Fruit fly (Drosophila melanogaster): Measurements from ENCODE around the gene CG11249.

DNA sequence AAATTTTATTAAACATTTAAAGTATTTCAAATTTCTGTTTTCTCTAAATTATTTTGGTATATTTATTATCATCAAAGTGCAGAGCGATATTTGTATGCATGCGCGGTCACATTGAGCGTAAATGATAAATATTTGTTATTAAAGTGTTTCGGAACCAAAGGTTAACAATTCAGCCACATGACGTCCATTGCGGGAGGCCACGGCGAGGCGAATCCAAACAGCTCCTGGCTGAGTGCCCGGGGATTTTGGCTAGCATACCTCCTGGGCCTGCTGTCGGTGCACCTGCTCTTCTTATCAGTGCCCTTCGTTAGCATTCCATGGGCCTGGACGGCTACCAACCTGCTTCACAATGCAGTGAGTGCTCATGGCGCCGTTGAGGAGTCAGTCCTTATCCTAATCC, 36.7 kb upstream of the CG11249 start, which contains the start of gene ORMDL:
- TF ChIP-seq Hr38 (GFP tag; optimal IDR thresholded peaks at IDR 0.05): no peak
- TF ChIP-seq Smox (GFP tag; optimal IDR thresholded peaks at IDR 0.05): no peak
- TF ChIP-seq CG16779 (tag; optimal IDR thresholded peaks at IDR 0.05): no peak
- TF ChIP-seq CG3919 (GFP tag; optimal IDR thresholded peaks at IDR 0.05): no peak
- TF ChIP-seq Met (GFP tag; optimal IDR thresholded peaks at IDR 0.05): no peak
- no peak for TF ChIP-seq CG32006 (GFP tag; optimal IDR thresholded peaks at IDR 0.05)
- no peak for TF ChIP-seq OdsH (GFP tag; optimal IDR thresholded peaks at IDR 0.05)
- TF ChIP-seq pdm3 (GFP tag; optimal IDR thresholded peaks at IDR 0.05): no peak
- no peak for TF ChIP-seq Lpt (GFP tag; optimal IDR thresholded peaks at IDR 0.05)
- TF ChIP-seq vri (GFP tag; optimal IDR thresholded peaks at IDR 0.05): no peak
- TF ChIP-seq CG6854 (GFP tag; optimal IDR thresholded peaks at IDR 0.05): no peak
- no peak for TF ChIP-seq CG6808 (GFP tag; optimal IDR thresholded peaks at IDR 0.05)
- TF ChIP-seq ss (GFP tag; optimal IDR thresholded peaks at IDR 0.05): no peak
- no peak for TF ChIP-seq CG11902 (GFP tag; optimal IDR thresholded peaks at IDR 0.05)
